Fruit fly (Drosophila melanogaster) whole organism, prepupa: Measurements from ENCODE around the gene Pstk.

Source experiments
- CG10631 ChIP-seq: fragments of 200-800 bp; sonication (Bioruptor generic); optimal IDR thresholded peaks from 2 replicates; lab custom pipeline; 2016; ENCODE audit warnings: missing biosample characterization, missing genetic modification characterization
- CG16779 ChIP-seq: fragments of 200-800 bp; sonication (Bioruptor generic); optimal IDR thresholded peaks from 3 replicates; lab custom pipeline; 2017; ENCODE audit warnings: missing biosample characterization, mild to moderate bottlenecking, missing genetic modification characterization
- CG3032 ChIP-seq: fragments of 200-800 bp; optimal IDR thresholded peaks from 2 replicates; lab custom pipeline; 2019; ENCODE audit warnings: missing biosample characterization, mild to moderate bottlenecking, missing genetic modification characterization, moderate library complexity
- CG4318 ChIP-seq: fragments of 200-800 bp; sonication (Bioruptor generic); optimal IDR thresholded peaks from 3 replicates; lab custom pipeline; 2017; ENCODE audit warnings: missing biosample characterization, mild to moderate bottlenecking, missing genetic modification characterization
- fd59A ChIP-seq: fragments of 200-800 bp; sonication (Bioruptor generic); optimal IDR thresholded peaks from 2 replicates; lab custom pipeline; 2017; ENCODE audit warnings: missing biosample characterization, mild to moderate bottlenecking, missing genetic modification characterization, missing genetic modification reagents
- pdm3 ChIP-seq: fragments of 200-800 bp; sonication (Bioruptor generic); optimal IDR thresholded peaks from 3 replicates; lab custom pipeline; 2016; ENCODE audit warnings: missing biosample characterization, missing genetic modification characterization

- TF ChIP-seq pdm3 (GFP tag; lab: Kevin White, UChicago) (no peak), CG3032 (no peak), CG4318 (GFP tag; lab: Kevin White, UChicago) (no peak), fd59A (GFP tag; lab: Kevin White, UChicago) (no peak), CG16779 (tag; lab: Kevin White, UChicago) (no peak), CG10631 (GFP tag; lab: Kevin White, UChicago) (no peak)
Observed at dm6 chrX:19611226-19611625, 7.1 kb downstream of the Pstk start, which contains the start of the genes Shawn and Tyler.
